Fruit fly (Drosophila melanogaster) whole organism, embryonic: ENCODE measurements around the gene RhoGAPp190.

ENCODE experiments used
- Adf1 ChIP-seq: fragments of 200-800 bp; sonication (Bioruptor generic); IDR thresholded peaks from 2 replicates; pipeline ENCODE4 v1.3.6; 2022; ENCODE audit warnings: missing biosample characterization, missing genetic modification characterization
- Atf3 ChIP-seq: fragments of 200-800 bp; sonication (Bioruptor generic); optimal IDR thresholded peaks from 3 replicates; lab custom pipeline; 2016; ENCODE audit warnings: missing biosample characterization, missing genetic modification characterization
- Bgb ChIP-seq: fragments of 200-800 bp; sonication (Bioruptor generic); IDR thresholded peaks from 2 replicates; pipeline ENCODE4 v1.3.6; 2022; ENCODE audit warnings: missing biosample characterization, missing genetic modification characterization; ENCODE audit not compliant: partially characterized antibody
- CG11247 ChIP-seq: fragments of 200-800 bp; sonication (Bioruptor generic); IDR thresholded peaks from 2 replicates; pipeline ENCODE4 v1.3.6; 2022; ENCODE audit warnings: missing biosample characterization, missing genetic modification characterization
- CG11398 ChIP-seq: fragments of 200-800 bp; sonication (Bioruptor generic); optimal IDR thresholded peaks from 2 replicates; lab custom pipeline; 2016; ENCODE audit warnings: missing biosample characterization, missing genetic modification characterization
- CG12155 ChIP-seq: fragments of 200-800 bp; sonication (Bioruptor generic); optimal IDR thresholded peaks from 3 replicates; lab custom pipeline; 2016; ENCODE audit warnings: missing biosample characterization, missing genetic modification characterization
- CG12219 ChIP-seq: fragments of 200-800 bp; sonication (Bioruptor generic); optimal IDR thresholded peaks from 3 replicates; lab custom pipeline; 2018; ENCODE audit warnings: missing biosample characterization, mild to moderate bottlenecking, missing genetic modification characterization
- CG14441 ChIP-seq: fragments of 200-800 bp; sonication (Bioruptor generic); IDR thresholded peaks from 2 replicates; pipeline ENCODE4 v1.3.6; 2022; ENCODE audit warnings: missing biosample characterization, missing genetic modification characterization
- CG15269 ChIP-seq: fragments of 200-800 bp; sonication (Bioruptor generic); optimal IDR thresholded peaks from 2 replicates; lab custom pipeline; 2018; ENCODE audit warnings: missing biosample characterization, mild to moderate bottlenecking, missing genetic modification characterization, moderate library complexity
- CG16813 ChIP-seq: fragments of 200-800 bp; sonication (Bioruptor generic); IDR thresholded peaks from 3 replicates; pipeline ENCODE4 v1.3.6; 2022; ENCODE audit warnings: missing biosample characterization, missing genetic modification characterization; ENCODE audit not compliant: partially characterized antibody
- CG16815 ChIP-seq: fragments of 200-800 bp; sonication (Bioruptor generic); optimal IDR thresholded peaks from 3 replicates; lab custom pipeline; 2017; ENCODE audit warnings: missing biosample characterization, mild to moderate bottlenecking, missing genetic modification characterization
- CG17328 ChIP-seq: fragments of 200-800 bp; sonication (Bioruptor generic); IDR thresholded peaks from 2 replicates; pipeline ENCODE4 v1.3.6; 2022; ENCODE audit warnings: missing biosample characterization, missing genetic modification characterization
- CG17359 ChIP-seq: fragments of 200-800 bp; sonication (Bioruptor generic); optimal IDR thresholded peaks from 3 replicates; lab custom pipeline; 2018; ENCODE audit warnings: missing biosample characterization, mild to moderate bottlenecking, missing genetic modification characterization, moderate library complexity
- CG17385 ChIP-seq: fragments of 200-800 bp; sonication (Bioruptor generic); optimal IDR thresholded peaks from 3 replicates; lab custom pipeline; 2018; ENCODE audit warnings: missing biosample characterization, mild to moderate bottlenecking, missing genetic modification characterization
- CG17612 ChIP-seq: fragments of 200-800 bp; sonication (Bioruptor generic); IDR thresholded peaks from 2 replicates; pipeline ENCODE4 v1.3.6; 2022; ENCODE audit warnings: missing biosample characterization, missing genetic modification characterization
- CG17912 ChIP-seq: fragments of 200-800 bp; sonication (Bioruptor generic); optimal IDR thresholded peaks from 2 replicates; lab custom pipeline; 2018; ENCODE audit warnings: missing biosample characterization, mild to moderate bottlenecking, missing genetic modification characterization
- CG2129 ChIP-seq: fragments of 200-800 bp; sonication (Bioruptor generic); IDR thresholded peaks from 2 replicates; pipeline ENCODE4 v1.3.6; 2022; ENCODE audit warnings: missing biosample characterization, missing genetic modification characterization; ENCODE audit not compliant: partially characterized antibody
- CG2199 ChIP-seq: fragments of 200-800 bp; sonication (Bioruptor generic); IDR thresholded peaks from 3 replicates; pipeline ENCODE4 v1.3.6; 2022; ENCODE audit warnings: missing biosample characterization, missing genetic modification characterization
- CG32772 ChIP-seq: fragments of 200-800 bp; sonication (Bioruptor generic); IDR thresholded peaks from 2 replicates; pipeline ENCODE4 v1.3.6; 2022; ENCODE audit warnings: missing biosample characterization, missing genetic modification characterization
- CG3407 ChIP-seq: fragments of 200-800 bp; sonication (Bioruptor generic); optimal IDR thresholded peaks from 2 replicates; lab custom pipeline; 2018; ENCODE audit warnings: missing biosample characterization, mild to moderate bottlenecking, missing genetic modification characterization
- CG6175 ChIP-seq: fragments of 200-800 bp; sonication (Bioruptor generic); IDR thresholded peaks from 3 replicates; pipeline ENCODE4 v1.3.6; 2022; ENCODE audit warnings: missing biosample characterization, missing genetic modification characterization
- CG6272 ChIP-seq: fragments of 200-800 bp; sonication (Bioruptor generic); IDR thresholded peaks from 2 replicates; pipeline ENCODE4 v1.3.6; 2022; ENCODE audit warnings: missing biosample characterization, missing genetic modification characterization
- CG7556 ChIP-seq: fragments of 200-800 bp; sonication (Bioruptor generic); optimal IDR thresholded peaks from 2 replicates; lab custom pipeline; 2017; ENCODE audit warnings: missing biosample characterization, mild to moderate bottlenecking, missing genetic modification characterization
- CG7963 ChIP-seq: fragments of 200-800 bp; sonication (Bioruptor generic); IDR thresholded peaks from 3 replicates; pipeline ENCODE4 v1.3.6; 2022; ENCODE audit warnings: missing biosample characterization, missing genetic modification characterization; ENCODE audit not compliant: partially characterized antibody
- CG8388 ChIP-seq: fragments of 200-800 bp; sonication (Bioruptor generic); optimal IDR thresholded peaks from 2 replicates; lab custom pipeline; 2019; ENCODE audit warnings: missing biosample characterization, mild to moderate bottlenecking, missing genetic modification characterization, moderate library complexity
- CG9727 ChIP-seq: fragments of 200-800 bp; sonication (Bioruptor generic); optimal IDR thresholded peaks from 3 replicates; lab custom pipeline; 2017; ENCODE audit warnings: missing biosample characterization, mild to moderate bottlenecking, missing genetic modification characterization
- Dad ChIP-seq: fragments of 200-800 bp; sonication (Bioruptor generic); optimal IDR thresholded peaks from 3 replicates; lab custom pipeline; 2016; ENCODE audit warnings: missing biosample characterization, missing genetic modification characterization
- Gug ChIP-seq: fragments of 200-800 bp; sonication (Bioruptor generic); IDR thresholded peaks from 4 replicates; pipeline ENCODE4 v1.3.6; 2022; ENCODE audit warnings: missing biosample characterization, missing genetic modification characterization
- Hr78 ChIP-seq, 2 experiments: fragments of 200-800 bp in 1 of 2; fragments of >200 bp in 1 of 2; sonication (Bioruptor generic) in 1 of 2; optimal IDR thresholded peaks; 2 replicates each; lab custom pipeline; 2017 to 2019; ENCODE audit warnings: missing biosample characterization in 2 of 2, missing genetic modification characterization in 2 of 2, mild to moderate bottlenecking in 1 of 2, moderate library complexity in 1 of 2
- Med ChIP-seq: fragments of 200-800 bp; sonication (Bioruptor generic); peaks from one replicate; lab custom pipeline; 2016; ENCODE audit warnings: missing biosample characterization, missing genetic modification characterization, mild to moderate bottlenecking, inconsistent platforms, moderate library complexity
- NFAT ChIP-seq: fragments of 200-800 bp; sonication (Bioruptor generic); IDR thresholded peaks from 2 replicates; pipeline ENCODE4 v1.3.6; 2022; ENCODE audit warnings: missing biosample characterization, missing genetic modification characterization
- Opbp ChIP-seq: fragments of 200-800 bp; sonication (Bioruptor generic); IDR thresholded peaks from 3 replicates; pipeline ENCODE4 v1.3.6; 2022; ENCODE audit warnings: missing biosample characterization, missing genetic modification characterization; ENCODE audit not compliant: partially characterized antibody
- PHDP ChIP-seq: fragments of 200-800 bp; sonication (Bioruptor generic); optimal IDR thresholded peaks from 3 replicates; lab custom pipeline; 2018; ENCODE audit warnings: missing biosample characterization, mild to moderate bottlenecking, missing genetic modification characterization, moderate library complexity
- Rx ChIP-seq: fragments of 200-800 bp; sonication (Bioruptor generic); IDR thresholded peaks from 2 replicates; pipeline ENCODE4 v1.3.6; 2022; ENCODE audit warnings: missing biosample characterization, missing genetic modification characterization
- Usf ChIP-seq: fragments of 200-800 bp; sonication (Bioruptor generic); optimal IDR thresholded peaks from 2 replicates; lab custom pipeline; 2017; ENCODE audit warnings: missing genotype, missing biosample characterization, missing genetic modification characterization
- ap ChIP-seq: fragments of 200-800 bp; sonication (Bioruptor generic); IDR thresholded peaks from 2 replicates; pipeline ENCODE4 v1.3.6; 2022; ENCODE audit warnings: missing biosample characterization, missing genetic modification characterization
- ash1 ChIP-seq: fragments of 200-800 bp; sonication (Bioruptor generic); optimal IDR thresholded peaks from 2 replicates; lab custom pipeline; 2018; ENCODE audit warnings: missing biosample characterization, mild to moderate bottlenecking, missing genetic modification characterization
- az2 ChIP-seq: fragments of 200-800 bp; sonication (Bioruptor generic); optimal IDR thresholded peaks from 3 replicates; lab custom pipeline; 2016; ENCODE audit warnings: missing biosample characterization, missing genetic modification characterization
- dati ChIP-seq: fragments of 200-800 bp; sonication (Bioruptor generic); IDR thresholded peaks from 2 replicates; pipeline ENCODE4 v1.3.6; 2022; ENCODE audit warnings: missing biosample characterization, missing genetic modification characterization
- gce ChIP-seq: fragments of 200-800 bp; sonication (Bioruptor generic); IDR thresholded peaks from 3 replicates; pipeline ENCODE4 v1.3.6; 2022; ENCODE audit warnings: missing biosample characterization, missing genetic modification characterization
- gsb ChIP-seq: fragments of 200-800 bp; sonication (Bioruptor generic); IDR thresholded peaks from 2 replicates; pipeline ENCODE4 v1.3.6; 2022; ENCODE audit warnings: missing biosample characterization, missing genetic modification characterization
- gt ChIP-seq: fragments of 200-800 bp; sonication (Bioruptor generic); IDR thresholded peaks from 2 replicates; pipeline ENCODE4 v1.3.6; 2022; ENCODE audit warnings: missing biosample characterization, missing genetic modification characterization
- hb ChIP-seq: fragments of 200-800 bp; sonication (Bioruptor generic); IDR thresholded peaks from 3 replicates; pipeline ENCODE4 v1.3.6; 2022; ENCODE audit warnings: missing biosample characterization, missing genetic modification characterization; ENCODE audit not compliant: partially characterized antibody
- klu ChIP-seq: fragments of 200-800 bp; sonication (Bioruptor generic); IDR thresholded peaks from 2 replicates; pipeline ENCODE4 v1.3.6; 2022; ENCODE audit warnings: missing biosample characterization, missing genetic modification characterization
- lilli ChIP-seq: fragments of 200-800 bp; sonication (Bioruptor generic); optimal IDR thresholded peaks from 3 replicates; lab custom pipeline; 2016; ENCODE audit warnings: missing biosample characterization, missing genetic modification characterization
- nom ChIP-seq: fragments of 200-800 bp; sonication (Bioruptor generic); optimal IDR thresholded peaks from 2 replicates; lab custom pipeline; 2017; ENCODE audit warnings: missing biosample characterization, missing genetic modification characterization, mild to moderate bottlenecking, moderate library complexity, missing genetic modification reagents
- pzg ChIP-seq: fragments of 200-800 bp; sonication (Bioruptor generic); optimal IDR thresholded peaks from 3 replicates; lab custom pipeline; 2018; ENCODE audit warnings: missing biosample characterization, mild to moderate bottlenecking, missing genetic modification characterization, moderate library complexity
- ro ChIP-seq: fragments of 200-800 bp; sonication (Bioruptor generic); IDR thresholded peaks from 2 replicates; pipeline ENCODE4 v1.3.6; 2022; ENCODE audit warnings: missing biosample characterization, missing genetic modification characterization
- tap ChIP-seq: fragments of 200-800 bp; optimal IDR thresholded peaks from 3 replicates; lab custom pipeline; 2019; ENCODE audit warnings: missing biosample characterization, mild to moderate bottlenecking, missing genetic modification characterization, moderate library complexity
- twi ChIP-seq: fragments of 200-800 bp; optimal IDR thresholded peaks from 2 replicates; lab custom pipeline; 2019; ENCODE audit warnings: missing biosample characterization, mild to moderate bottlenecking, missing genetic modification characterization, moderate library complexity
- zfh2 ChIP-seq: fragments of 200-800 bp; sonication (Bioruptor generic); optimal IDR thresholded peaks from 2 replicates; lab custom pipeline; 2016; ENCODE audit warnings: missing biosample characterization, missing genetic modification characterization

RhoGAPp190 gene

DNA sequence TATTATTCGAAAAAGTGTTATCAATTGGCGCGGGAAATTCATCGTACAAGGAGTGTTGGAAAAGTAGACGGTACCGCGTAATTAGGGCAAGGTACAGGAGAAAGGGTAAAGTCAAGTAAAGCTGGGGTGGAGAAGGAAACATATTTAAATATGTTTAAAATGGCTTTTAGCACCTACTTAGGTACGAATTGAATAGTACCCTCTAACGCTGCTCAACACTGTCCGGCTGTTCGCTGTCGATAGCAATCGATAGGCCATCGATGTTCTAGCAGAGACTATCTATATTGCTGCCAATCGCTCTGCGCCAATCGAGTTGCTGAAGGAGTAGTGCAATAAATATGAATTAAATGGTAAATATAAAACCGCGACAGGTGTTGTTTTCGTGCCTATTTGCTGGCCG, 53.0 kb downstream of the RhoGAPp190 start, which contains the start of gene X11L (continued):
- TF ChIP-seq CG17328 (peak; percentile 53), gt (no peak), ap (GFP tag; lab: Robert Waterston, UW) (no peak), CG2129 (GFP tag; lab: Robert Waterston, UW) (peak; percentile 53), CG17359 (tag; lab: Kevin White, UChicago) (peak; percentile 38), CG11247 (peak; percentile 72), tap (tag; lab: Kevin White, UChicago) (no peak), Bgb (GFP tag; lab: Robert Waterston, UW) (peak; percentile 94), Hr78 (GFP tag; optimal IDR thresholded peaks at IDR 0.05; lab: Kevin White, UChicago) (no peak), CG17912 (no peak), Dad (GFP tag; lab: Kevin White, UChicago) (peak; percentile 54), PHDP (tag; lab: Kevin White, UChicago) (no peak), CG16815 (peak; percentile 46), Usf (GFP tag; lab: Kevin White, UChicago) (no peak), twi (peak; percentile 7), CG3407 (GFP tag; lab: Kevin White, UChicago) (no peak), Opbp (peak; percentile 91), Med (GFP tag; lab: Kevin White, UChicago) (peak; percentile 96), CG11398 (GFP tag; lab: Kevin White, UChicago) (peak; percentile 34), CG6272 (GFP tag; lab: Robert Waterston, UW) (peak; percentile 59), zfh2 (peak; percentile 84), CG15269 (no peak), CG17385 (GFP tag; lab: Kevin White, UChicago) (peak; percentile 50), CG8388 (GFP tag; lab: Kevin White, UChicago) (no peak), Atf3 (peak; percentile 29), CG17612 (GFP tag; lab: Robert Waterston, UW) (peak; percentile 69), ro (GFP tag; lab: Robert Waterston, UW) (no peak), CG14441 (GFP tag; lab: Robert Waterston, UW) (peak; percentile 52; the same call in 1 of the 2 replicates), nom (GFP tag; lab: Kevin White, UChicago) (no peak), hb (GFP tag; lab: Robert Waterston, UW) (peak; percentile 85), CG16813 (GFP tag; lab: Robert Waterston, UW) (peak; percentile 91), Adf1 (GFP tag; lab: Robert Waterston, UW) (peak; percentile 59), Rx (GFP tag; lab: Robert Waterston, UW) (peak; percentile 59; the same call in 1 of the 2 replicates), pzg (GFP tag; lab: Kevin White, UChicago) (peak; percentile 84), CG12219 (GFP tag; lab: Kevin White, UChicago) (no peak), NFAT (GFP tag; lab: Robert Waterston, UW) (peak; percentile 78), CG6175 (GFP tag; lab: Robert Waterston, UW) (peak; percentile 60; the same call in 1 of the 3 replicates), CG12155 (GFP tag; lab: Kevin White, UChicago) (peak; percentile 74), klu (GFP tag; lab: Robert Waterston, UW) (0 out of 2 replicates have a peak, but pooled peaks have one; percentile 8), Gug (peak; percentile 70; the same call in 3 of the 4 replicates), CG32772 (GFP tag; lab: Robert Waterston, UW) (peak; percentile 19; the same call in 1 of the 2 replicates), lilli (GFP tag; lab: Kevin White, UChicago) (peak; percentile 84), CG7556 (GFP tag; lab: Kevin White, UChicago) (peak; percentile 57), gce (no peak), CG7963 (peak; percentile 77; the same call in 2 of the 3 replicates), az2 (GFP tag; lab: Kevin White, UChicago) (peak; percentile 72), CG9727 (GFP tag; lab: Kevin White, UChicago) (peak; percentile 59), gsb (GFP tag; lab: Robert Waterston, UW) (no peak), ash1 (GFP tag; lab: Kevin White, UChicago) (no peak), dati (GFP tag; lab: Robert Waterston, UW) (no peak), CG2199 (GFP tag; lab: Robert Waterston, UW) (0 out of 3 replicates have a peak, but pooled peaks have one; percentile 35)
